Fruit fly (Drosophila melanogaster): ENCODE measurements around the gene CG7627.

- TF ChIP-seq CG12605 (GFP tag; IDR thresholded peaks at IDR 0.05) (no peak), CG32121 (GFP tag; IDR thresholded peaks at IDR 0.05) (no peak), CG8301 (tag; optimal IDR thresholded peaks at IDR 0.05) (no peak), rn (GFP tag; IDR thresholded peaks at IDR 0.05) (no peak), CG10348 (GFP tag; IDR thresholded peaks at IDR 0.05) (no peak), CG34367 (tag; optimal IDR thresholded peaks at IDR 0.05) (no peak), CG15710 (tag; optimal IDR thresholded peaks at IDR 0.05) (no peak), CG14655 (GFP tag; optimal IDR thresholded peaks at IDR 0.05) (no peak), Ets98B (GFP tag; IDR thresholded peaks at IDR 0.05) (no peak), Pif1B (GFP tag; optimal IDR thresholded peaks at IDR 0.05) (no peak), EcR (GFP tag; optimal IDR thresholded peaks at IDR 0.05) (no peak), CG8159 (tag; optimal IDR thresholded peaks at IDR 0.05) (no peak)
Measured at dm6 chr2L:8394840-8395239, 32.6 kb upstream of the CG7627 start, which contains the start of gene Peritrophin-15b.
